Worm (Caenorhabditis elegans): Measurements from ENCODE around the gene F11G11.15.

Gene F11G11.15

ce11 chrII:4904277-4904676, 29.6 kb downstream of the F11G11.15 start (continued):
- peak; percentile 76 for TF ChIP-seq F13H6.1 (tag; optimal IDR thresholded peaks at IDR 0.05)

ce11 chrII:4904778-4905177, 30.1 kb downstream of the F11G11.15 start, which contains the start of gene btbd-10:
TSS of gene btbd-10 (plus strand) at chrII:4905008.
- TF ChIP-seq mab-5 (tag; optimal IDR thresholded peaks at IDR 0.05) = no peak
- no peak for TF ChIP-seq ztf-1 (GFP tag; conservative IDR thresholded peaks at IDR 0.05)
- no peak for TF ChIP-seq lin-13 (GFP tag; optimal IDR thresholded peaks at IDR 0.05)
- no peak for TF ChIP-seq lin-39 (tag; optimal IDR thresholded peaks at IDR 0.05)
- no peak for TF ChIP-seq peb-1 (tag; optimal IDR thresholded peaks at IDR 0.05)
- no peak for TF ChIP-seq crh-2 (tag; optimal IDR thresholded peaks at IDR 0.05)
- TF ChIP-seq nhr-12 (tag; optimal IDR thresholded peaks at IDR 0.05) = no peak
- no peak for TF ChIP-seq elt-1 (tag; optimal IDR thresholded peaks at IDR 0.05)
- no peak for TF ChIP-seq R02D3.7 (tag; optimal IDR thresholded peaks at IDR 0.05)
- no peak for TF ChIP-seq mdl-1 (tag; optimal IDR thresholded peaks at IDR 0.05)
- TF ChIP-seq ceh-82 (tag; optimal IDR thresholded peaks at IDR 0.05) = no peak
- no peak for TF ChIP-seq nhr-6 (tag; optimal IDR thresholded peaks at IDR 0.05)
- no peak for TF ChIP-seq nhr-10 (tag; optimal IDR thresholded peaks at IDR 0.05)
- no peak for TF ChIP-seq nhr-237 (tag; optimal IDR thresholded peaks at IDR 0.05)
- no peak for TF ChIP-seq unc-39 (tag; optimal IDR thresholded peaks at IDR 0.05)

- no peak for TF ChIP-seq ztf-1 (GFP tag; conservative IDR thresholded peaks at IDR 0.05)
These were observed 30.7 kb downstream of the F11G11.15 start for ce11 chrII:4905331-4905730.

- TF ChIP-seq elt-1 (tag; optimal IDR thresholded peaks at IDR 0.05) (no peak), mdl-1 (tag; optimal IDR thresholded peaks at IDR 0.05) (no peak), dmd-4 (tag; optimal IDR thresholded peaks at IDR 0.05) (no peak), sma-9 (GFP tag; optimal IDR thresholded peaks at IDR 0.05) (no peak), sma-9 (tag; optimal IDR thresholded peaks at IDR 0.05) (no peak), blmp-1 (tag; optimal IDR thresholded peaks at IDR 0.05; ENCODE audit: insufficient read depth) (no peak)
These were observed 31.2 kb downstream of the F11G11.15 start for ce11 chrII:4905883-4906282.

- TF ChIP-seq fos-1 (tag; optimal IDR thresholded peaks at IDR 0.05) (peak; percentile 10), C34F6.9 (tag; optimal IDR thresholded peaks at IDR 0.05) (peak; percentile 40), nhr-25 (tag; optimal IDR thresholded peaks at IDR 0.05) (no peak), nhr-129 (tag; optimal IDR thresholded peaks at IDR 0.05) (peak; percentile 43), gmeb-1 (tag; optimal IDR thresholded peaks at IDR 0.05) (no peak), peb-1 (tag; optimal IDR thresholded peaks at IDR 0.05) (no peak), zag-1 (tag; optimal IDR thresholded peaks at IDR 0.05) (peak; percentile 22), ceh-82 (tag; optimal IDR thresholded peaks at IDR 0.05) (no peak), ceh-16 (tag; optimal IDR thresholded peaks at IDR 0.05) (no peak), Y55F3AM.14 (GFP tag; optimal IDR thresholded peaks at IDR 0.05) (peak; percentile 18), blmp-1 (tag; optimal IDR thresholded peaks at IDR 0.05; ENCODE audit: insufficient read depth) (no peak), lin-11 (tag; optimal IDR thresholded peaks at IDR 0.05) (no peak), ztf-4 (tag; optimal IDR thresholded peaks at IDR 0.05) (peak; percentile 25), ZK546.5 (tag; optimal IDR thresholded peaks at IDR 0.05) (no peak), nhr-11 (tag; optimal IDR thresholded peaks at IDR 0.05) (no peak), sma-3 (GFP tag; optimal IDR thresholded peaks at IDR 0.05) (peak; percentile 7), egl-27 (tag; optimal IDR thresholded peaks at IDR 0.05) (no peak), ztf-11 (tag; optimal IDR thresholded peaks at IDR 0.05) (no peak), F13H6.1 (tag; optimal IDR thresholded peaks at IDR 0.05) (peak; percentile 28), unc-55 (GFP tag; optimal IDR thresholded peaks at IDR 0.05) (peak; percentile 62), lsy-2 (tag; optimal IDR thresholded peaks at IDR 0.05) (peak in 1 of 2 experiments; percentile 25), sma-9 (GFP tag; optimal IDR thresholded peaks at IDR 0.05) (peak; percentile 25), sma-9 (tag; optimal IDR thresholded peaks at IDR 0.05) (no peak), nhr-21 (tag; optimal IDR thresholded peaks at IDR 0.05) (no peak)
These were observed 33.5 kb downstream of the F11G11.15 start for ce11 chrII:4908160-4908559.
